Fruit fly (Drosophila melanogaster) whole organism, embryonic: ENCODE results near the gene CG33181.

Experiments
- Asciz ChIP-seq: fragments of 200-800 bp; sonication (Bioruptor generic); optimal IDR thresholded peaks from 2 replicates; lab custom pipeline; 2017; ENCODE audit warnings: missing biosample characterization, mild to moderate bottlenecking, missing genetic modification characterization, missing genetic modification reagents
- Atf3 ChIP-seq: fragments of 200-800 bp; sonication (Bioruptor generic); optimal IDR thresholded peaks from 3 replicates; lab custom pipeline; 2016; ENCODE audit warnings: missing biosample characterization, missing genetic modification characterization
- CG10431 ChIP-seq: fragments of 200-800 bp; sonication (Bioruptor generic); optimal IDR thresholded peaks from 3 replicates; lab custom pipeline; 2018; ENCODE audit warnings: missing biosample characterization, mild to moderate bottlenecking, missing genetic modification characterization
- CG12391 ChIP-seq: fragments of 200-800 bp; sonication (Bioruptor generic); optimal IDR thresholded peaks from 3 replicates; lab custom pipeline; 2018; ENCODE audit warnings: missing biosample characterization, mild to moderate bottlenecking, missing genetic modification characterization, moderate library complexity
- CG12659 ChIP-seq: fragments of 200-800 bp; sonication (Bioruptor generic); optimal IDR thresholded peaks from 3 replicates; lab custom pipeline; 2017; ENCODE audit warnings: mild to moderate bottlenecking, missing biosample characterization, missing genetic modification reagents, missing genetic modification characterization
- CG13123 ChIP-seq: fragments of 200-800 bp; sonication (Bioruptor generic); optimal IDR thresholded peaks from 2 replicates; lab custom pipeline; 2016; ENCODE audit warnings: missing biosample characterization, missing genetic modification characterization
- CG13296 ChIP-seq: fragments of 200-800 bp; sonication (Bioruptor generic); optimal IDR thresholded peaks from 3 replicates; lab custom pipeline; 2018; ENCODE audit warnings: missing biosample characterization, mild to moderate bottlenecking, missing genetic modification characterization
- CG13424 ChIP-seq: fragments of 200-800 bp; sonication (Bioruptor generic); optimal IDR thresholded peaks from 2 replicates; lab custom pipeline; 2019; ENCODE audit warnings: missing biosample characterization, mild to moderate bottlenecking, missing genetic modification characterization, moderate library complexity
- CG13894 ChIP-seq: fragments of 200-800 bp; sonication (Bioruptor generic); optimal IDR thresholded peaks from 3 replicates; lab custom pipeline; 2018; ENCODE audit warnings: missing biosample characterization, mild to moderate bottlenecking, missing genetic modification characterization, moderate library complexity
- CG15601 ChIP-seq: fragments of 200-800 bp; sonication (Bioruptor generic); optimal IDR thresholded peaks from 3 replicates; lab custom pipeline; 2019; ENCODE audit warnings: missing biosample characterization, mild to moderate bottlenecking, missing genetic modification characterization, moderate library complexity
- CG16863 ChIP-seq: fragments of 200-800 bp; sonication (Bioruptor generic); optimal IDR thresholded peaks from 3 replicates; lab custom pipeline; 2016; ENCODE audit warnings: missing biosample characterization, missing genetic modification characterization
- CG2678 ChIP-seq: fragments of 200-800 bp; sonication (Bioruptor generic); optimal IDR thresholded peaks from 3 replicates; lab custom pipeline; 2019; ENCODE audit warnings: missing biosample characterization, mild to moderate bottlenecking, missing genetic modification characterization, moderate library complexity
- CG2712 ChIP-seq: fragments of 200-800 bp; optimal IDR thresholded peaks from 3 replicates; lab custom pipeline; 2019; ENCODE audit warnings: missing biosample characterization, mild to moderate bottlenecking, missing genetic modification characterization, moderate library complexity
- CG2875 ChIP-seq: fragments of 200-800 bp; sonication (Bioruptor generic); optimal IDR thresholded peaks from 2 replicates; lab custom pipeline; 2017; ENCODE audit warnings: missing biosample characterization, mild to moderate bottlenecking, missing genetic modification characterization, missing genetic modification reagents
- CG2889 ChIP-seq: fragments of 200-800 bp; sonication (Bioruptor generic); IDR thresholded peaks from 3 replicates; pipeline ENCODE4 v1.3.6; 2022; ENCODE audit warnings: missing biosample characterization, missing genetic modification characterization
- CG3407 ChIP-seq: fragments of 200-800 bp; sonication (Bioruptor generic); optimal IDR thresholded peaks from 2 replicates; lab custom pipeline; 2018; ENCODE audit warnings: missing biosample characterization, mild to moderate bottlenecking, missing genetic modification characterization
- CG34376 ChIP-seq: fragments of 200-800 bp; sonication (Bioruptor generic); optimal IDR thresholded peaks from 2 replicates; lab custom pipeline; 2018; ENCODE audit warnings: missing biosample characterization, mild to moderate bottlenecking, missing genetic modification characterization
- CG3995 ChIP-seq: fragments of 200-800 bp; sonication (Bioruptor generic); optimal IDR thresholded peaks from 3 replicates; lab custom pipeline; 2016; ENCODE audit warnings: missing biosample characterization, missing genetic modification characterization
- CG4404 ChIP-seq: fragments of 200-800 bp; sonication (Bioruptor generic); IDR thresholded peaks from 2 replicates; pipeline ENCODE4 v1.3.6; 2022; ENCODE audit warnings: missing biosample characterization, missing genetic modification characterization
- CG5245 ChIP-seq: fragments of 200-800 bp; sonication (Bioruptor generic); optimal IDR thresholded peaks from 3 replicates; lab custom pipeline; 2016; ENCODE audit warnings: missing biosample characterization, missing genetic modification characterization
- CG7987 ChIP-seq: fragments of 200-800 bp; sonication (Bioruptor generic); optimal IDR thresholded peaks from 2 replicates; lab custom pipeline; 2018; ENCODE audit warnings: missing biosample characterization, mild to moderate bottlenecking, missing genetic modification characterization, moderate library complexity
- D19A ChIP-seq: fragments of 200-800 bp; optimal IDR thresholded peaks from 3 replicates; lab custom pipeline; 2019; ENCODE audit warnings: missing biosample characterization, mild to moderate bottlenecking, missing genetic modification characterization, moderate library complexity
- Dip3 ChIP-seq: fragments of 200-800 bp; sonication (Bioruptor generic); optimal IDR thresholded peaks from 3 replicates; lab custom pipeline; 2016; ENCODE audit warnings: missing biosample characterization, missing genetic modification characterization
- Drgx ChIP-seq: fragments of 200-800 bp; sonication (Bioruptor generic); IDR thresholded peaks from 2 replicates; pipeline ENCODE4 v1.3.6; 2022; ENCODE audit warnings: missing biosample characterization, missing genetic modification characterization
- HLH4C ChIP-seq: fragments of 200-800 bp; sonication (Bioruptor generic); IDR thresholded peaks from 3 replicates; pipeline ENCODE4 v1.3.6; 2022; ENCODE audit warnings: missing biosample characterization, missing genetic modification characterization; ENCODE audit not compliant: partially characterized antibody
- Hr3 ChIP-seq: fragments of 200-800 bp; sonication (Bioruptor generic); optimal IDR thresholded peaks from 3 replicates; lab custom pipeline; 2016; ENCODE audit warnings: missing biosample characterization, missing genetic modification characterization
- Hr51 ChIP-seq, 2 experiments: fragments of 200-800 bp; sonication (Bioruptor generic); optimal IDR thresholded peaks; 2 replicates in 1 of 2; 3 replicates in 1 of 2; lab custom pipeline; 2016 to 2018; ENCODE audit warnings: missing biosample characterization in 2 of 2, missing genetic modification characterization in 2 of 2, mild to moderate bottlenecking in 1 of 2, moderate library complexity in 1 of 2
- Jarid2 ChIP-seq: fragments of 200-800 bp; sonication (Bioruptor generic); optimal IDR thresholded peaks from 3 replicates; lab custom pipeline; 2017; ENCODE audit warnings: mild to moderate bottlenecking, missing biosample characterization, missing genetic modification reagents, missing genetic modification characterization
- Ptx1 ChIP-seq: fragments of 200-800 bp; sonication (Bioruptor generic); IDR thresholded peaks from 2 replicates; pipeline ENCODE4 v1.3.6; 2022; ENCODE audit warnings: missing biosample characterization, missing genetic modification characterization
- Sin3A ChIP-seq: fragments of >200 bp; optimal IDR thresholded peaks from 2 replicates; lab custom pipeline; 2018
- Sox100B ChIP-seq: fragments of 200-800 bp; sonication (Bioruptor generic); optimal IDR thresholded peaks from 3 replicates; lab custom pipeline; 2018; ENCODE audit warnings: missing biosample characterization, mild to moderate bottlenecking, missing genetic modification characterization
- Sox102F ChIP-seq: fragments of 200-800 bp; sonication (Bioruptor generic); optimal IDR thresholded peaks from 2 replicates; lab custom pipeline; 2018; ENCODE audit warnings: missing biosample characterization, mild to moderate bottlenecking, missing genetic modification characterization, moderate library complexity
- Ssrp ChIP-seq: fragments of 200-800 bp; sonication (Bioruptor generic); optimal IDR thresholded peaks from 2 replicates; lab custom pipeline; 2018; ENCODE audit warnings: missing biosample characterization, mild to moderate bottlenecking, missing genetic modification characterization, moderate library complexity
- TFAM ChIP-seq: fragments of 200-800 bp; sonication (Bioruptor generic); optimal IDR thresholded peaks from 2 replicates; lab custom pipeline; 2017; ENCODE audit warnings: missing biosample characterization, missing genetic modification characterization, inconsistent platforms
- ara ChIP-seq: fragments of 200-800 bp; sonication (Bioruptor generic); IDR thresholded peaks from 2 replicates; pipeline ENCODE4 v1.3.6; 2022; ENCODE audit warnings: missing biosample characterization, missing genetic modification characterization
- bsh ChIP-seq, 2 experiments: fragments of 200-800 bp; sonication (Bioruptor generic); optimal IDR thresholded peaks; 2 replicates each; lab custom pipeline; 2017 to 2018; ENCODE audit warnings: mild to moderate bottlenecking in 2 of 2, missing biosample characterization in 2 of 2, missing genetic modification characterization in 2 of 2, moderate library complexity in 1 of 2
- cato ChIP-seq: fragments of 200-800 bp; sonication (Bioruptor generic); optimal IDR thresholded peaks from 2 replicates; lab custom pipeline; 2016; ENCODE audit warnings: missing biosample characterization, missing genetic modification characterization, borderline replicate concordance
- cg ChIP-seq: fragments of 200-800 bp; sonication (Bioruptor generic); optimal IDR thresholded peaks from 3 replicates; lab custom pipeline; 2019; ENCODE audit warnings: missing biosample characterization, mild to moderate bottlenecking, missing genetic modification characterization, moderate library complexity
- chm ChIP-seq: fragments of 200-800 bp; sonication (Bioruptor generic); IDR thresholded peaks from 2 replicates; pipeline ENCODE4 v1.3.6; 2022; ENCODE audit warnings: missing biosample characterization, missing genetic modification characterization
- chn ChIP-seq: fragments of 200-800 bp; sonication (Bioruptor generic); optimal IDR thresholded peaks from 2 replicates; lab custom pipeline; 2016; ENCODE audit warnings: missing biosample characterization, missing genetic modification characterization
- corto ChIP-seq: fragments of 200-800 bp; sonication (Bioruptor generic); optimal IDR thresholded peaks from 2 replicates; lab custom pipeline; 2016; ENCODE audit warnings: missing biosample characterization, mild to moderate bottlenecking, missing genetic modification characterization, moderate library complexity
- fd96Cb ChIP-seq: fragments of 200-800 bp; sonication (Bioruptor generic); optimal IDR thresholded peaks from 2 replicates; lab custom pipeline; 2018; ENCODE audit warnings: missing biosample characterization, mild to moderate bottlenecking, missing genetic modification characterization, moderate library complexity
- knrl ChIP-seq: fragments of 200-800 bp; sonication (Bioruptor generic); IDR thresholded peaks from 3 replicates; pipeline ENCODE4 v1.3.6; 2022; ENCODE audit warnings: missing biosample characterization, missing genetic modification characterization; ENCODE audit not compliant: partially characterized antibody
- lmd ChIP-seq: fragments of 200-800 bp; sonication (Bioruptor generic); IDR thresholded peaks from 2 replicates; pipeline ENCODE4 v1.3.6; 2022; ENCODE audit warnings: missing biosample characterization, missing genetic modification characterization
- pnt ChIP-seq: fragments of 200-800 bp; sonication (Bioruptor generic); optimal IDR thresholded peaks from 3 replicates; lab custom pipeline; 2016; ENCODE audit warnings: missing biosample characterization, missing genetic modification characterization
- ranshi ChIP-seq: fragments of 200-800 bp; sonication (Bioruptor generic); IDR thresholded peaks from 2 replicates; pipeline ENCODE4 v1.3.6; 2022; ENCODE audit warnings: missing biosample characterization, missing genetic modification characterization
- sens ChIP-seq: fragments of 200-800 bp; sonication (Bioruptor generic); peaks from one replicate; lab custom pipeline; 2016; ENCODE audit warnings: missing biosample characterization, missing genetic modification characterization
- sima ChIP-seq: fragments of 200-800 bp; sonication (Bioruptor generic); optimal IDR thresholded peaks from 2 replicates; lab custom pipeline; 2016; ENCODE audit warnings: missing biosample characterization, missing genetic modification characterization
- tap ChIP-seq: fragments of 200-800 bp; optimal IDR thresholded peaks from 3 replicates; lab custom pipeline; 2019; ENCODE audit warnings: missing biosample characterization, mild to moderate bottlenecking, missing genetic modification characterization, moderate library complexity
- tgo ChIP-seq: fragments of 200-800 bp; sonication (Bioruptor generic); IDR thresholded peaks from 3 replicates; pipeline ENCODE4 v1.3.6; 2022; ENCODE audit warnings: missing biosample characterization, missing genetic modification characterization
- vvl ChIP-seq: fragments of 200-800 bp; sonication (Bioruptor generic); IDR thresholded peaks from 2 replicates; pipeline ENCODE4 v1.3.6; 2022; ENCODE audit warnings: missing biosample characterization, missing genetic modification characterization

The CG33181 gene

dm6 chrX:8534734-8535133 lies 45.6 kb downstream of the CG33181 start (continued):
- TF ChIP-seq CG2875 (GFP tag; lab: Kevin White, UChicago) (no peak), CG4404 (GFP tag; lab: Robert Waterston, UW) (no peak), Ssrp (tag; lab: Kevin White, UChicago) (peak; percentile 12), sima (GFP tag; lab: Kevin White, UChicago) (no peak), CG13894 (tag; lab: Kevin White, UChicago) (no peak), TFAM (GFP tag; lab: Kevin White, UChicago) (no peak), chm (no peak), Drgx (GFP tag; lab: Robert Waterston, UW) (peak; percentile 68), corto (GFP tag; lab: Kevin White, UChicago) (no peak), CG5245 (no peak), fd96Cb (tag; lab: Kevin White, UChicago) (peak; percentile 12), Hr51 (GFP tag; optimal IDR thresholded peaks at IDR 0.05; lab: Kevin White, UChicago) (peak in 1 of 2 experiments; percentile 54), sens (peak; percentile 45), bsh (GFP tag; optimal IDR thresholded peaks at IDR 0.05; lab: Kevin White, UChicago) (peak in 1 of 2 experiments; percentile 30), CG12391 (tag; lab: Kevin White, UChicago) (peak; percentile 19), CG3995 (GFP tag; lab: Kevin White, UChicago) (no peak), CG15601 (no peak), cato (GFP tag; lab: Kevin White, UChicago) (no peak), knrl (no peak), tap (tag; lab: Kevin White, UChicago) (peak; percentile 9), CG16863 (no peak), Sin3A (no peak), chn (GFP tag; lab: Kevin White, UChicago) (no peak), CG12659 (GFP tag; lab: Kevin White, UChicago) (peak; percentile 2), CG2889 (GFP tag; lab: Robert Waterston, UW) (no peak), ranshi (GFP tag; lab: Robert Waterston, UW) (no peak), CG13424 (tag; lab: Kevin White, UChicago) (peak; percentile 33), Dip3 (GFP tag; lab: Kevin White, UChicago) (no peak), CG2678 (peak; percentile 41), CG13296 (GFP tag; lab: Kevin White, UChicago) (no peak), HLH4C (GFP tag; lab: Robert Waterston, UW) (no peak), CG7987 (GFP tag; lab: Kevin White, UChicago) (no peak), Asciz (GFP tag; lab: Kevin White, UChicago) (peak; percentile 12), CG34376 (GFP tag; lab: Kevin White, UChicago) (no peak), CG2712 (peak; percentile 38), Hr3 (GFP tag; lab: Kevin White, UChicago) (peak; percentile 5), CG10431 (GFP tag; lab: Kevin White, UChicago) (no peak), Jarid2 (GFP tag; lab: Kevin White, UChicago) (no peak), D19A (tag; lab: Kevin White, UChicago) (peak; percentile 6), tgo (peak; percentile 34; the same call in 2 of the 3 replicates), Sox100B (GFP tag; lab: Kevin White, UChicago) (peak; percentile 25), Ptx1 (GFP tag; lab: Robert Waterston, UW) (peak; percentile 39; the same call in 1 of the 2 replicates), lmd (GFP tag; lab: Robert Waterston, UW) (0 out of 2 replicates have a peak, but pooled peaks have one; percentile 14), CG13123 (no peak), ara (GFP tag; lab: Robert Waterston, UW) (no peak), CG3407 (GFP tag; lab: Kevin White, UChicago) (no peak), cg (GFP tag; lab: Kevin White, UChicago) (no peak), vvl (GFP tag; lab: Robert Waterston, UW) (peak; percentile 40; the same call in 1 of the 2 replicates), Atf3 (GFP tag; lab: Kevin White, UChicago) (no peak), pnt (GFP tag; lab: Kevin White, UChicago) (no peak), Sox102F (GFP tag; lab: Kevin White, UChicago) (peak; percentile 60)
